Fruit fly (Drosophila melanogaster) whole organism, prepupa: ENCODE data around the gene png.
A peak's percentile ranks its signal among the peaks of the same experiment; 100 is the strongest.

Source experiments
- CG10631 ChIP-seq: fragments of 200-800 bp; sonication (Bioruptor generic); optimal IDR thresholded peaks from 2 replicates; lab custom pipeline; 2016; ENCODE audit warnings: missing biosample characterization, missing genetic modification characterization
- CG11294 ChIP-seq: fragments of 200-800 bp; sonication (Bioruptor generic); IDR thresholded peaks from 2 replicates; pipeline ENCODE4 v1.3.6; 2022; ENCODE audit warnings: missing biosample characterization, missing genetic modification characterization
- CG11762 ChIP-seq: fragments of 200-800 bp; sonication (Bioruptor generic); optimal IDR thresholded peaks from 3 replicates; lab custom pipeline; 2016; ENCODE audit warnings: missing biosample characterization, missing genetic modification characterization; ENCODE audit not compliant: insufficient read depth
- CG15336 ChIP-seq: fragments of 200-800 bp; sonication (Bioruptor generic); IDR thresholded peaks from 2 replicates; pipeline ENCODE4 v1.3.6; 2022; ENCODE audit warnings: missing biosample characterization, missing genetic modification characterization
- CG16779 ChIP-seq: fragments of 200-800 bp; sonication (Bioruptor generic); optimal IDR thresholded peaks from 3 replicates; lab custom pipeline; 2017; ENCODE audit warnings: missing biosample characterization, mild to moderate bottlenecking, missing genetic modification characterization
- CG3032 ChIP-seq: fragments of 200-800 bp; optimal IDR thresholded peaks from 2 replicates; lab custom pipeline; 2019; ENCODE audit warnings: missing biosample characterization, mild to moderate bottlenecking, missing genetic modification characterization, moderate library complexity
- CG31627 ChIP-seq: fragments of 200-800 bp; sonication (Bioruptor generic); optimal IDR thresholded peaks from 3 replicates; lab custom pipeline; 2016; ENCODE audit warnings: missing biosample characterization, missing genetic modification characterization
- CG4318 ChIP-seq: fragments of 200-800 bp; sonication (Bioruptor generic); optimal IDR thresholded peaks from 3 replicates; lab custom pipeline; 2017; ENCODE audit warnings: missing biosample characterization, mild to moderate bottlenecking, missing genetic modification characterization
- CG6163 ChIP-seq: fragments of 200-800 bp; sonication (Bioruptor generic); IDR thresholded peaks from 3 replicates; pipeline ENCODE4 v1.3.6; 2022; ENCODE audit warnings: missing biosample characterization, missing genetic modification characterization
- CG6792 ChIP-seq: fragments of 200-800 bp; sonication (Bioruptor generic); optimal IDR thresholded peaks from 3 replicates; lab custom pipeline; 2016; ENCODE audit warnings: missing biosample characterization, missing genetic modification characterization
- CG6808 ChIP-seq: fragments of 200-800 bp; sonication (Bioruptor generic); optimal IDR thresholded peaks from 3 replicates; lab custom pipeline; 2017; ENCODE audit warnings: missing biosample characterization, missing genetic modification characterization, mild to moderate bottlenecking, moderate library complexity, missing genetic modification reagents
- CG6854 ChIP-seq: fragments of 200-800 bp; sonication (Bioruptor generic); optimal IDR thresholded peaks from 2 replicates; lab custom pipeline; 2017; ENCODE audit warnings: missing biosample characterization, mild to moderate bottlenecking, missing genetic modification characterization
- CG7368 ChIP-seq: fragments of 200-800 bp; sonication (Bioruptor generic); optimal IDR thresholded peaks from 3 replicates; lab custom pipeline; 2016; ENCODE audit warnings: missing biosample characterization, missing genetic modification characterization
- CG8119 ChIP-seq: fragments of 200-800 bp; sonication (Bioruptor generic); IDR thresholded peaks from 3 replicates; pipeline ENCODE4 v1.3.6; 2022; ENCODE audit warnings: missing biosample characterization, missing genetic modification characterization
- CG8319 ChIP-seq: fragments of 200-800 bp; sonication (Bioruptor generic); optimal IDR thresholded peaks from 3 replicates; lab custom pipeline; 2016; ENCODE audit warnings: missing biosample characterization, missing genetic modification characterization
- CG8632 ChIP-seq: fragments of 200-800 bp; sonication (Bioruptor generic); optimal IDR thresholded peaks from 3 replicates; lab custom pipeline; 2016; ENCODE audit warnings: missing biosample characterization, missing genetic modification characterization
- Eip78C ChIP-seq: fragments of 200-800 bp; sonication (Bioruptor generic); peaks from one replicate; lab custom pipeline; 2016; ENCODE audit warnings: missing biosample characterization, missing genetic modification characterization
- Eip93F ChIP-seq: fragments of 200-800 bp; sonication (Bioruptor generic); optimal IDR thresholded peaks from 2 replicates; lab custom pipeline; 2016; ENCODE audit warnings: missing biosample characterization, mild to moderate bottlenecking, missing genetic modification characterization
- Ets21C ChIP-seq: fragments of 200-800 bp; sonication (Bioruptor generic); optimal IDR thresholded peaks from 3 replicates; lab custom pipeline; 2016; ENCODE audit warnings: missing biosample characterization, missing genetic modification characterization
- Ets96B ChIP-seq: fragments of 200-800 bp; optimal IDR thresholded peaks from 2 replicates; lab custom pipeline; 2019; ENCODE audit warnings: missing biosample characterization, mild to moderate bottlenecking, missing genetic modification characterization, moderate library complexity
- Gug ChIP-seq: fragments of 200-800 bp; sonication (Bioruptor generic); IDR thresholded peaks from 2 replicates; pipeline ENCODE4 v1.3.6; 2022; ENCODE audit warnings: missing biosample characterization, missing genetic modification characterization
- Lpt ChIP-seq: fragments of 200-800 bp; sonication (Bioruptor generic); optimal IDR thresholded peaks from 3 replicates; lab custom pipeline; 2016; ENCODE audit warnings: missing biosample characterization, missing genetic modification characterization
- Smox ChIP-seq: fragments of 200-800 bp; sonication (Bioruptor generic); optimal IDR thresholded peaks from 3 replicates; lab custom pipeline; 2016; ENCODE audit warnings: missing biosample characterization, missing genetic modification characterization
- Sox14 ChIP-seq: fragments of 200-800 bp; sonication (Bioruptor generic); optimal IDR thresholded peaks from 3 replicates; lab custom pipeline; 2016; ENCODE audit warnings: missing biosample characterization, missing genetic modification characterization
- Sox15 ChIP-seq: fragments of 200-800 bp; sonication (Bioruptor generic); optimal IDR thresholded peaks from 3 replicates; lab custom pipeline; 2016; ENCODE audit warnings: missing biosample characterization, missing genetic modification characterization
- achi ChIP-seq: fragments of 200-800 bp; sonication (Bioruptor generic); optimal IDR thresholded peaks from 3 replicates; lab custom pipeline; 2016; ENCODE audit warnings: missing biosample characterization, missing genetic modification characterization
- acj6 ChIP-seq: fragments of 200-800 bp; sonication (Bioruptor generic); optimal IDR thresholded peaks from 3 replicates; lab custom pipeline; 2016; ENCODE audit warnings: missing biosample characterization, missing genetic modification characterization
- dac ChIP-seq: fragments of 200-800 bp; sonication (Bioruptor generic); optimal IDR thresholded peaks from 2 replicates; lab custom pipeline; 2017; ENCODE audit warnings: missing biosample characterization, mild to moderate bottlenecking, missing genetic modification characterization
- eg ChIP-seq: fragments of 200-800 bp; sonication (Bioruptor generic); IDR thresholded peaks from 3 replicates; pipeline ENCODE4 v1.3.6; 2022; ENCODE audit warnings: missing biosample characterization, missing genetic modification characterization
- esn ChIP-seq: fragments of 200-800 bp; sonication (Bioruptor generic); optimal IDR thresholded peaks from 2 replicates; lab custom pipeline; 2016; ENCODE audit warnings: missing biosample characterization, mild to moderate bottlenecking, missing genetic modification characterization, moderate library complexity
- fkh ChIP-seq: fragments of 200-800 bp; sonication (Bioruptor generic); optimal IDR thresholded peaks from 3 replicates; lab custom pipeline; 2017; ENCODE audit warnings: missing biosample characterization, mild to moderate bottlenecking, missing genetic modification characterization, moderate library complexity
- lz ChIP-seq: fragments of 200-800 bp; sonication (Bioruptor generic); optimal IDR thresholded peaks from 3 replicates; lab custom pipeline; 2016; ENCODE audit warnings: missing biosample characterization, missing genetic modification characterization
- pdm3 ChIP-seq: fragments of 200-800 bp; sonication (Bioruptor generic); optimal IDR thresholded peaks from 3 replicates; lab custom pipeline; 2016; ENCODE audit warnings: missing biosample characterization, missing genetic modification characterization
- spab ChIP-seq: fragments of 200-800 bp; sonication (Bioruptor generic); optimal IDR thresholded peaks from 2 replicates; lab custom pipeline; 2017; ENCODE audit warnings: missing biosample characterization, mild to moderate bottlenecking, missing genetic modification characterization, missing genetic modification reagents
- svp ChIP-seq: fragments of 200-800 bp; sonication (Bioruptor generic); peaks from one replicate; lab custom pipeline; 2016; ENCODE audit warnings: missing biosample characterization, missing genetic modification characterization
- topi ChIP-seq: fragments of 200-800 bp; sonication (Bioruptor generic); optimal IDR thresholded peaks from 3 replicates; lab custom pipeline; 2016; ENCODE audit warnings: missing biosample characterization, missing genetic modification characterization
- vri ChIP-seq: fragments of 200-800 bp; sonication (Bioruptor generic); optimal IDR thresholded peaks from 3 replicates; lab custom pipeline; 2016; ENCODE audit warnings: missing biosample characterization, mild to moderate bottlenecking, missing genetic modification characterization

png gene

DNA sequence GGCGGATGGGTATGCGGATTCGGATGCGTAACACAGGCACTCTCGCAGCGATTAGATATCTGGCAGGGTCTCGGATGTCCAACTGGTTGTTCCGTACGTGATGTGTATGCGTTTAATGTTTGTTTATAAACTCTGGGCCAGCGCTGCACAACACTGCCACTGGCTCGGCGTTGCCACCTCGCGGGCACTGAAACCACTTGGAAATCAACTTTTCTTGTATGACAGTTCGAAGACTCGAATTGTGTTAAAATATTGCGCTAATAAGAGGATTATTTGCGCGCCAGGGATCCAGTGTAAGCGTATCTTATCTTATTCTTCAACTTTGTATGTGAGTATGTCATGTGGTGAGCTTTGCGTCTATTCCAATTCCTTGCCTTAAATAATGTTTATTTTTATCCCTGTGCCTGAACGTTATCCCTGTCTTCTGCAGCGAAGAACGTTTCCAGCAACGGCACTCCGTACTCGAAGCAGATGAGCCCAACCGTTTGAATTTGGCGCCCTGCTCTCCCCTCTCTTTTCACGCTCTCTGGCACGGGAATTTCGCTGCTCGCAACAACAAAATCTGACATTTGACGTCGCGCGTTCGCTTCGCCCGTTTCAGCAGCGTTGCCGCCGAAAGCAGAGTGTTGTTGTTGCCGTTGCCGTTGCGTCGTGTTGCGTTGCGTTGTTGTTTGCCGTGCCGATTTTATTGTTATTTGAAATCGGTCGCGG is 23.1 kb upstream of the png start, which contains the start of the genes CG3719 and CG32813 (continued):
- TF ChIP-seq esn (peak; percentile 44), Eip93F (GFP tag; lab: Kevin White, UChicago) (no peak), fkh (GFP tag; lab: Kevin White, UChicago) (peak; percentile 89), CG31627 (GFP tag; lab: Kevin White, UChicago) (peak; percentile 32), Eip78C (GFP tag; lab: Kevin White, UChicago) (peak; percentile 71)

DNA sequence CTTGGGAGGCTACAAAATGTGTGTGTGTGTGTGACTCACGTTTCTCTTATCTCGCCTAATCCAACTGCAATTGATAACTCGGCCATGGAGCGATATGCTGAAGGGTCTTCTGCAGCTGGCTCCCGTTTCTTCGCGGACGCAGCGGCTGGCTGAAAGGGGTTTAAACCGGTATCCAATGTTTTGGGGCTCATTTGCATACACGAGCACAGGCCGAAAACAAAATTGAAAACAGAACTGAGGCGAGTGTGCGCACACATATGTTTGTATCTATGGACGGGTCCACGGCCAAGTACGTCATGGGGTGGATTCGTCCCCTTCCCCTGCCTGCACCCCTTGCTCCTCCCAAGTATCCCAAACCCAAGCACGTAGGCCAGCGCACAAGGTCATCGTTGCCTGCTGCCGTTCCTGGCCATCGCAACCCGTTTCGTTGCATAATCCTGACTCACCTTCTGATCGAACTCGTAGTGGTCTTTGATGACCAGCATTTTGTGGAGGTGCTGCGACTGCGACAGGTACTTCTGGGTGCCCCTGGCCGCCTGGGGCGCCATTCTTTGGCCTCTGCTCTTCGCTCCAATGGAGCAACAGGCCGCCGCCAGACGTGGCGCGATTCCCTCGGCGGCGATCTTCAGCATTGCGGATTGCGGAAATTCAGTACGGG is 22.4 kb upstream of the png start:
- peak; percentile 36 for TF ChIP-seq vri (GFP tag; lab: Kevin White, UChicago)
- no peak for TF ChIP-seq CG6854 (GFP tag; lab: Kevin White, UChicago)

DNA sequence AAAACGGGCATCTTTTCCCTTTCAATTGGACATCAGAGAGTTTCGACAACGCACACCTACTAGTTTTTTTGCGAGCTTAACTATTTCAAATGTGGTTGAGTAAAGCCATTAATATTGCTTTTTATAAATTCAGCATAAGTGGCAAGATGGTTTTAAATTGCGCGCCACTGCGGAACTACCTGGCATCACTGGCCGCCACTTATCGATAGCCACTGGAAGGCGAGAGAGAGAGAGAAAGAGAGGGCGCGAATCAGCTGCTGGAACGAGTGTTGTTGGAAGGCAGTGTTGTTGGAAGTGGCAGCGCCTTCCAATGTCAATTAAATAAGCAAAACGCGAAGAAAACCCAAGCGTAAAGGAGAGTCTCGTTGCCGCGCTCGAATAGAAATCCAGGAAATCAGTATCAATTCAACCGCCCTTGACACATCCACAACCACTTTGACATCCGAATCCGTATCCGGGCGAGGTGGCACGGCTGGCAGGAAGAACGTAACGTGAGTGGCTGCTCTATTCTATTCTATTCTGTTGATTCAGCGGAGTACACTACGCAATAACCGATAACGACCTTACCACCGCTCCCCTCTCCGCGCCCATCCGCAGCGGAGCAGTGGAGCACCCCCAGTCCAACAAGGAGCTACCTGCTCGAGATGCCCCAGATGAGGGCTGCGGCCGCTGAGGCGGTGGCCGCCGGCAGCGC is 18.0 kb upstream of the png start, which contains the start of gene AMPKalpha:
TSS of gene AMPKalpha (plus strand) at position 272 of the 694 bp plus-strand sequence.
- TF ChIP-seq fkh (GFP tag; lab: Kevin White, UChicago) (peak; percentile 59), esn (no peak), CG6854 (GFP tag; lab: Kevin White, UChicago) (peak; percentile 22), svp (GFP tag; lab: Kevin White, UChicago) (peak; percentile 62), CG7368 (no peak), CG6808 (peak; percentile 99), Eip78C (GFP tag; lab: Kevin White, UChicago) (peak; percentile 17)

DNA sequence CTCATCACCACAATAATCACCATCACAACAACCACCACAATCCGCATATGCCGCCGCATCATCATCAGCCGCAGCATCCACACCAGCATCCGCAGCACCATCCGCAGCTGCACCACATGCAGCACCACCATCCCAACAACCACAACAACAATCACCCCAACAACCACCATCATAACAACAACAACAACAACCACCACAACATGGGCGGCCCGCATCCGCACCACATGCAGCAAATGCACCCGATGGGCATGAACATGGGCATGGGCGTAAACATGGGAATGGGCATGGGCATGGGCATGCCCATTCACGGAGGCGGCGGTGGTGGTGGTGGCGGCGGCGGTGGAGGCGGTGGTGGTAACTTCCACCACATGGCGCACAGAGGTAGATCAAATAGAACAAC is 15.3 kb upstream of the png start:
- TF ChIP-seq Sox15 = no peak
- TF ChIP-seq pdm3 (GFP tag; lab: Kevin White, UChicago) = no peak
- no peak for TF ChIP-seq CG8319 (GFP tag; lab: Kevin White, UChicago)
- no peak for TF ChIP-seq CG8632

DNA sequence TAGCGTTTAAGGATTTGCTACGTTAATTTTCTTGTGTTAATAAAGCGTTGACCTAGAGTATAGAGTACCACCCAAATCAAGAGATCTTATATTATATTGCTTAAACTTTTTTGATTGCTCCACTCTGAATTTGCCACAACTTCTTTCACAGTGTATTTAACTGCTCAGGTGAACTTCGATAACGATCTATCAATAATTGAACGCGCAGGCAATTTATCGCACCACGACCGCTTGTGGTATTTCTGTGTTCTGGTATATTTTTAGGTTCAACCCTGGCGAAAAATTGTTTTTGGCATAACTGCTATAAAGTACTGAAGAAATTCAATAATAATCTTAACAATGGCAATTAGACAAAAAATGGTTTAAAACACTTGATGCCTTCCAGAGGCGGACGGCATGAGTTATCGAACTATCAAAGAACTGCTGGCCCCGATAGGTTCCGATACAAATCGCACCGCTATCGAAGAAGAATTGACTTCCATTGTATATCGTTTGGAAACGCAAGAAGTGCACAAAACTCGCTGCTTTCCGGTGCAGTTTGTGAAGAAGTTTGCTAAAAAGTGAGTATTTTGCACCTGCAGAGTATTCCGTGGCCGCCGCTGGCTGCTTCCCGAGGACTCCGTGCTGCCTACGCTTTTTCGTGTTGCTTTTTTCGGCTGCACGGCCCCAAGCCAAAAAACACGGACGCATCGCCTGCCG is 12.9 kb upstream of the png start, which contains the start of gene ssx:
TSS of gene ssx (plus strand) at position 477 of the 699 bp plus-strand sequence.
- peak; percentile 38 for TF ChIP-seq achi (GFP tag; lab: Kevin White, UChicago)
- peak; percentile 31 for TF ChIP-seq CG8319 (GFP tag; lab: Kevin White, UChicago)
- peak; percentile 82 for TF ChIP-seq Eip78C (GFP tag; lab: Kevin White, UChicago)
- TF ChIP-seq CG16779 (tag; lab: Kevin White, UChicago) = no peak
- TF ChIP-seq CG4318 (GFP tag; lab: Kevin White, UChicago) = no peak
- peak; percentile 17 for TF ChIP-seq CG3032 (tag; lab: Kevin White, UChicago)
- peak; percentile 62 for TF ChIP-seq CG6792 (GFP tag; lab: Kevin White, UChicago)
- no peak for TF ChIP-seq Smox (GFP tag; lab: Kevin White, UChicago)
- peak; percentile 71 for TF ChIP-seq lz (GFP tag; lab: Kevin White, UChicago)
- peak; percentile 28 for TF ChIP-seq Ets96B (tag; lab: Kevin White, UChicago)
- peak; percentile 65; the same call in 2 of the 3 replicates for TF ChIP-seq eg
- no peak for TF ChIP-seq Lpt (GFP tag; lab: Kevin White, UChicago)
- TF ChIP-seq CG7368 = peak; percentile 28
- TF ChIP-seq CG11294 = no peak
- no peak for TF ChIP-seq Ets21C (GFP tag; lab: Kevin White, UChicago)
- no peak for TF ChIP-seq fkh (GFP tag; lab: Kevin White, UChicago)
- peak; percentile 69 for TF ChIP-seq esn
- TF ChIP-seq dac = peak; percentile 9
- peak; percentile 10; the same call in 1 of the 2 replicates for TF ChIP-seq Gug
- no peak for TF ChIP-seq spab (GFP tag; lab: Kevin White, UChicago)
- TF ChIP-seq CG6163 (GFP tag; lab: Robert Waterston, UW) = peak; percentile 62
- no peak for TF ChIP-seq Eip93F (GFP tag; lab: Kevin White, UChicago)
- TF ChIP-seq Sox14 = peak; percentile 56
- peak; percentile 45; the same call in 1 of the 3 replicates for TF ChIP-seq CG8119
- no peak for TF ChIP-seq vri (GFP tag; lab: Kevin White, UChicago)
- TF ChIP-seq svp (GFP tag; lab: Kevin White, UChicago) = peak; percentile 82
- TF ChIP-seq CG8632 = peak; percentile 41
- peak; percentile 18 for TF ChIP-seq Sox15
- no peak for TF ChIP-seq acj6 (GFP tag; lab: Kevin White, UChicago)
- peak; percentile 57 for TF ChIP-seq topi
- no peak for TF ChIP-seq CG10631 (GFP tag; lab: Kevin White, UChicago)
- peak; percentile 45 for TF ChIP-seq CG11762 (GFP tag; lab: Kevin White, UChicago)
- peak; percentile 71 for TF ChIP-seq CG15336 (GFP tag; lab: Robert Waterston, UW)
